Fruit fly (Drosophila melanogaster): ENCODE results near the gene gzl.

DNA sequence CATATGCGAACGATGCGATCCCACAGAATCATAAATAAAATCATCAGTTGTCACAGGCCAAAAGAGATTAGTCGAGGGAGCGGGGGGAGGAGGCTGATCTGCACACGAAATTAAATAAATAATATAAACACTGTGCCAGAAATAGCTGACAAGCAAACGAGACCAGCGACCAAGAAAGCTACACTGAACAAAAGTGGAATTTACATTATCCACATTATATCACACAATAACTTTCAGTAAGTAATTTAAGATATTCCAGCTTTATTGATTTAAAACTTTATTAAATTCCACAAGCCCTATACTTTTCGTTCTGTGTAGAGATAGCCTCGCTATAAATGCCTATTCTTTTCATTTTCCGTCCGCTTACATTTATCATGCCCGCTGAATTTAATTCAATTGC, 21.5 kb downstream of the gzl start:
- TF ChIP-seq Hr96 (GFP tag; optimal IDR thresholded peaks at IDR 0.05), result peak; percentile 16
- peak; percentile 3 for TF ChIP-seq CG1620 (GFP tag; optimal IDR thresholded peaks at IDR 0.05)
- TF ChIP-seq kay (GFP tag; ENCODE audit: borderline replicate concordance), result no peak
- peak; percentile 38 for TF ChIP-seq CG7101 (tag; optimal IDR thresholded peaks at IDR 0.05)
- TF ChIP-seq Mnt (GFP tag; optimal IDR thresholded peaks at IDR 0.05), result no peak
- TF ChIP-seq CG11617 (GFP tag; optimal IDR thresholded peaks at IDR 0.05), result peak; percentile 11
